1 fruit fly cellular context compared by ENCODE assay signal in the genomic region with DNA sequence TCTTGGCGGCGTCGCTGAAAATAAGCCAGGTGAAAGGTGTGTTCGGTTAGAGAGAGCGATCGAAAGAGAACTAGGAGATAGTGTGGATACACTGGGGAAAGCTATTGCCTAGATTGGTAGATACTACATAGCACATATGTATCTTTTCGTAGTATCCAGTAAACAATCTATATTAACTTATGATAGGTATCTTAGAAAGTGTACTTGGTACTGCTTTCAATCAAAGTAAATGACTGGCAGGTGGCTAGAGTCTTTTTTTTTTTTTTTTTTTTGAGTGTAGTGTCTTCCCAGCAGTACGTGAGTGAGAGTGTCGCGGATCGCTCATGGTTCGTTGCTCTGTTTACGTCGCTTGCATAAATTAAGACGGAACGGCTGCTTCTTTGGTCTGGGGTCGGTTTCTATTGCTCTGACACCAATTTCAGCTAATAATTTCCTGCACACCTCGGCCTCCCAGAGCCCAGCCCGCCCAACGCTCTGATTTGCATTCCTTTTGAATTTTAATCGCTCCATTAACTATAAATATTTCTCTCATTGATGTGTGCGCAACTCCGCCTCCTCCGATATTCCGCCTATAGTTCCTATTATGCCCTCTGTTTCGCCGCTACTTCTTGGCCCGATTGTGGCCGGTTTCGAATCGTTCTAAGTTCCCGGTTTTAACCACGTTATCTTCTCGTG.
TF ChIP-seq lines count a peak whose summit lies in the region.

No protein-coding gene starts in this region.

TF ChIP-seq in whole organism, embryonic, 481 proteins besides CTCF, POLR2A, EP300 and RAD21 (continued from another document):
- TF ChIP-seq CG18764 (GFP tag; optimal IDR thresholded peaks at IDR 0.05; lab: Kevin White, UChicago): peak; percentile 42
- peak in 1 of 2 experiments; percentile 52 for TF ChIP-seq Pdp1 (GFP tag; optimal IDR thresholded peaks at IDR 0.05; lab: Kevin White, UChicago)
- peak; percentile 46 for TF ChIP-seq CG10431 (GFP tag; optimal IDR thresholded peaks at IDR 0.05; lab: Kevin White, UChicago)
- TF ChIP-seq CG8388 (GFP tag; optimal IDR thresholded peaks at IDR 0.05; lab: Kevin White, UChicago): peak; percentile 75
- peak; percentile 61 for TF ChIP-seq fd64A (GFP tag; optimal IDR thresholded peaks at IDR 0.05; lab: Kevin White, UChicago)
- peak; percentile 4 for TF ChIP-seq Lhr (GFP tag; optimal IDR thresholded peaks at IDR 0.05; lab: Kevin White, UChicago)
- TF ChIP-seq CoRest (tag; optimal IDR thresholded peaks at IDR 0.05; lab: Kevin White, UChicago): peak; percentile 51
- TF ChIP-seq Ets65A (GFP tag; lab: Kevin White, UChicago): peak; percentile 6
- TF ChIP-seq esg (GFP tag; conservative IDR thresholded peaks at IDR 0.05; lab: Robert Waterston, UW): peak; percentile 44; the same call in 1 of the 2 replicates
- peak; percentile 74; the same call in 1 of the 4 replicates for TF ChIP-seq chinmo (GFP tag; IDR thresholded peaks at IDR 0.05; lab: Robert Waterston, UW; ENCODE audit: partially characterized antibody)
- TF ChIP-seq az2 (GFP tag; optimal IDR thresholded peaks at IDR 0.05; lab: Kevin White, UChicago): peak; percentile 70
- no peak for TF ChIP-seq inv (GFP tag; IDR thresholded peaks at IDR 0.05; lab: Robert Waterston, UW; ENCODE audit: partially characterized antibody)
- TF ChIP-seq CG7357 (GFP tag; IDR thresholded peaks at IDR 0.05; lab: Robert Waterston, UW): peak; percentile 46; the same call in 1 of the 3 replicates
- TF ChIP-seq bcd (GFP tag; optimal IDR thresholded peaks at IDR 0.05; lab: Kevin White, UChicago): peak; percentile 60
- TF ChIP-seq CG14667 (GFP tag; IDR thresholded peaks at IDR 0.05; lab: Robert Waterston, UW): peak; percentile 50
- 0 out of 2 replicates have a peak, but pooled peaks have one; percentile 7 for TF ChIP-seq CG3847 (GFP tag; IDR thresholded peaks at IDR 0.05; lab: Robert Waterston, UW)
- no peak for TF ChIP-seq CG16813 (GFP tag; IDR thresholded peaks at IDR 0.05; lab: Robert Waterston, UW; ENCODE audit: partially characterized antibody)
- peak; percentile 43 for TF ChIP-seq grau (tag; optimal IDR thresholded peaks at IDR 0.05; lab: Kevin White, UChicago)
- peak; percentile 65 for TF ChIP-seq row (GFP tag; IDR thresholded peaks at IDR 0.05; lab: Robert Waterston, UW)
- TF ChIP-seq Blimp-1 (GFP tag; optimal IDR thresholded peaks at IDR 0.05; lab: Kevin White, UChicago): peak; percentile 92
- TF ChIP-seq Antp (GFP tag; optimal IDR thresholded peaks at IDR 0.05; lab: Kevin White, UChicago): peak; percentile 55
- peak; percentile 69 for TF ChIP-seq CG3407 (GFP tag; optimal IDR thresholded peaks at IDR 0.05; lab: Kevin White, UChicago)
- peak; percentile 72 for TF ChIP-seq nmo (GFP tag; optimal IDR thresholded peaks at IDR 0.05; lab: Kevin White, UChicago)
- no peak for TF ChIP-seq Dref (GFP tag; IDR thresholded peaks at IDR 0.05; lab: Robert Waterston, UW)
- TF ChIP-seq phol (tag; optimal IDR thresholded peaks at IDR 0.05; lab: Kevin White, UChicago): peak; percentile 78
- TF ChIP-seq ase (GFP tag; IDR thresholded peaks at IDR 0.05; lab: Robert Waterston, UW): peak; percentile 42; the same call in 1 of the 3 replicates
- TF ChIP-seq CG5180 (GFP tag; optimal IDR thresholded peaks at IDR 0.05; lab: Kevin White, UChicago): peak; percentile 43
- TF ChIP-seq CG4707 (GFP tag; optimal IDR thresholded peaks at IDR 0.05; lab: Kevin White, UChicago): peak; percentile 29
- TF ChIP-seq CG10274 (GFP tag; optimal IDR thresholded peaks at IDR 0.05; lab: Kevin White, UChicago): no peak
- 0 out of 2 replicates have a peak, but pooled peaks have one; percentile 7 for TF ChIP-seq gt (GFP tag; IDR thresholded peaks at IDR 0.05; lab: Robert Waterston, UW)
- 0 out of 2 replicates have a peak, but pooled peaks have one; percentile 21 for TF ChIP-seq toy (GFP tag; IDR thresholded peaks at IDR 0.05; lab: Robert Waterston, UW)
- no peak for TF ChIP-seq Trl (optimal IDR thresholded peaks at IDR 0.05; lab: Kevin White, UChicago)
- TF ChIP-seq Trl (GFP tag; optimal IDR thresholded peaks at IDR 0.05; lab: Kevin White, UChicago): peak; percentile 44
- TF ChIP-seq CG30431 (GFP tag; optimal IDR thresholded peaks at IDR 0.05; lab: Kevin White, UChicago): peak; percentile 15
- TF ChIP-seq CG4730 (GFP tag; IDR thresholded peaks at IDR 0.05; lab: Robert Waterston, UW): peak; percentile 70
- TF ChIP-seq NFAT (GFP tag; IDR thresholded peaks at IDR 0.05; lab: Robert Waterston, UW): no peak
- peak; percentile 56 for TF ChIP-seq CG10654 (GFP tag; optimal IDR thresholded peaks at IDR 0.05; lab: Kevin White, UChicago)
- TF ChIP-seq ken (GFP tag; IDR thresholded peaks at IDR 0.05; lab: Robert Waterston, UW): peak; percentile 82
- peak; percentile 83 for TF ChIP-seq dmrt99B (tag; optimal IDR thresholded peaks at IDR 0.05; lab: Kevin White, UChicago)
- TF ChIP-seq CG8944 (GFP tag; optimal IDR thresholded peaks at IDR 0.05; lab: Kevin White, UChicago): peak; percentile 32
- TF ChIP-seq CG2129 (GFP tag; IDR thresholded peaks at IDR 0.05; lab: Robert Waterston, UW; ENCODE audit: partially characterized antibody): no peak
- peak; percentile 70 for TF ChIP-seq unpg (GFP tag; optimal IDR thresholded peaks at IDR 0.05; lab: Kevin White, UChicago)
- TF ChIP-seq CkIIα-i1 (GFP tag; IDR thresholded peaks at IDR 0.05; lab: Robert Waterston, UW): no peak
- no peak for TF ChIP-seq CG12769 (tag; optimal IDR thresholded peaks at IDR 0.05; lab: Kevin White, UChicago)
- peak; percentile 80 for TF ChIP-seq CG2678 (tag; optimal IDR thresholded peaks at IDR 0.05; lab: Kevin White, UChicago)
- TF ChIP-seq Ada2b (GFP tag; IDR thresholded peaks at IDR 0.05; lab: Robert Waterston, UW): peak; percentile 42
- no peak for TF ChIP-seq insv (GFP tag; optimal IDR thresholded peaks at IDR 0.05; lab: Kevin White, UChicago)
- TF ChIP-seq CG11723 (GFP tag; optimal IDR thresholded peaks at IDR 0.05; lab: Kevin White, UChicago): peak; percentile 39
- peak; percentile 65 for TF ChIP-seq CG2875 (GFP tag; optimal IDR thresholded peaks at IDR 0.05; lab: Kevin White, UChicago)
- TF ChIP-seq CG1233 (GFP tag; optimal IDR thresholded peaks at IDR 0.05; lab: Kevin White, UChicago): peak; percentile 33
- TF ChIP-seq CG17359 (tag; optimal IDR thresholded peaks at IDR 0.05; lab: Kevin White, UChicago): peak; percentile 79
- TF ChIP-seq CG1602 (GFP tag; optimal IDR thresholded peaks at IDR 0.05; lab: Kevin White, UChicago): peak; percentile 42
- TF ChIP-seq hth (optimal IDR thresholded peaks at IDR 0.05; lab: Kevin White, UChicago): no peak
- no peak for TF ChIP-seq CG10147 (GFP tag; optimal IDR thresholded peaks at IDR 0.05; lab: Kevin White, UChicago)
- TF ChIP-seq B-H2 (GFP tag; optimal IDR thresholded peaks at IDR 0.05; lab: Kevin White, UChicago): no peak
- peak; percentile 21 for TF ChIP-seq CG11398 (GFP tag; optimal IDR thresholded peaks at IDR 0.05; lab: Kevin White, UChicago)
- TF ChIP-seq Ptx1 (GFP tag; IDR thresholded peaks at IDR 0.05; lab: Robert Waterston, UW): peak; percentile 62
- TF ChIP-seq CG6272 (GFP tag; IDR thresholded peaks at IDR 0.05; lab: Robert Waterston, UW): 0 out of 2 replicates have a peak, but pooled peaks have one; percentile 36
- TF ChIP-seq onecut (GFP tag; IDR thresholded peaks at IDR 0.05; lab: Robert Waterston, UW): peak; percentile 34
- TF ChIP-seq z (GFP tag; IDR thresholded peaks at IDR 0.05; lab: Robert Waterston, UW): no peak
- peak; percentile 87 for TF ChIP-seq CG10979 (tag; optimal IDR thresholded peaks at IDR 0.05; lab: Kevin White, UChicago)
- peak; percentile 48 for TF ChIP-seq CG18476 (GFP tag; optimal IDR thresholded peaks at IDR 0.05; lab: Kevin White, UChicago)
- TF ChIP-seq pb (GFP tag; optimal IDR thresholded peaks at IDR 0.05; lab: Kevin White, UChicago): no peak
- TF ChIP-seq CG11695 (GFP tag; IDR thresholded peaks at IDR 0.05; lab: Robert Waterston, UW): peak; percentile 23; the same call in 1 of the 3 replicates
- no peak for TF ChIP-seq sd (tag; optimal IDR thresholded peaks at IDR 0.05; lab: Kevin White, UChicago)
- TF ChIP-seq HLH4C (GFP tag; IDR thresholded peaks at IDR 0.05; lab: Robert Waterston, UW; ENCODE audit: partially characterized antibody): no peak
- peak; percentile 73 for TF ChIP-seq Asciz (GFP tag; optimal IDR thresholded peaks at IDR 0.05; lab: Kevin White, UChicago)
- TF ChIP-seq ewg (GFP tag; optimal IDR thresholded peaks at IDR 0.05; lab: Kevin White, UChicago): peak; percentile 64
- peak in 1 of 2 experiments; percentile 87 for TF ChIP-seq bsh (GFP tag; optimal IDR thresholded peaks at IDR 0.05; lab: Kevin White, UChicago)
- peak; percentile 19 for TF ChIP-seq kah (GFP tag; optimal IDR thresholded peaks at IDR 0.05; lab: Kevin White, UChicago)
- peak; percentile 59; the same call in 2 of the 3 replicates for TF ChIP-seq dysf (GFP tag; IDR thresholded peaks at IDR 0.05; lab: Robert Waterston, UW)
- peak; percentile 25 for TF ChIP-seq CG31388 (GFP tag; optimal IDR thresholded peaks at IDR 0.05; lab: Kevin White, UChicago)
- peak; percentile 35 for TF ChIP-seq Dad (GFP tag; optimal IDR thresholded peaks at IDR 0.05; lab: Kevin White, UChicago)
- no peak for TF ChIP-seq CG13775 (GFP tag; optimal IDR thresholded peaks at IDR 0.05; lab: Kevin White, UChicago)
- peak; percentile 69 for TF ChIP-seq CG7839 (tag; optimal IDR thresholded peaks at IDR 0.05; lab: Kevin White, UChicago)
- TF ChIP-seq CG8281 (tag; optimal IDR thresholded peaks at IDR 0.05; lab: Kevin White, UChicago): peak; percentile 13
- peak; percentile 49 for TF ChIP-seq jumu (GFP tag; optimal IDR thresholded peaks at IDR 0.05; lab: Kevin White, UChicago)
- TF ChIP-seq Sox102F (GFP tag; optimal IDR thresholded peaks at IDR 0.05; lab: Kevin White, UChicago): peak; percentile 75
- TF ChIP-seq dmrt11E (tag; optimal IDR thresholded peaks at IDR 0.05; lab: Kevin White, UChicago): peak; percentile 41
- peak; percentile 23 for TF ChIP-seq CG33213 (GFP tag; optimal IDR thresholded peaks at IDR 0.05; lab: Kevin White, UChicago)
- TF ChIP-seq CG32772 (GFP tag; IDR thresholded peaks at IDR 0.05; lab: Robert Waterston, UW): peak; percentile 48; the same call in 1 of the 2 replicates
- peak; percentile 81 for TF ChIP-seq fd96Cb (tag; optimal IDR thresholded peaks at IDR 0.05; lab: Kevin White, UChicago)
- TF ChIP-seq pum (GFP tag; optimal IDR thresholded peaks at IDR 0.05; lab: Kevin White, UChicago): peak; percentile 73
- no peak for TF ChIP-seq zen2 (GFP tag; IDR thresholded peaks at IDR 0.05; lab: Robert Waterston, UW; ENCODE audit: partially characterized antibody)
- TF ChIP-seq sna (GFP tag; IDR thresholded peaks at IDR 0.05; lab: Robert Waterston, UW; ENCODE audit: partially characterized antibody): no peak
- peak; percentile 57 for TF ChIP-seq Rx (GFP tag; IDR thresholded peaks at IDR 0.05; lab: Robert Waterston, UW)
- peak; percentile 53 for TF ChIP-seq Mes4 (GFP tag; optimal IDR thresholded peaks at IDR 0.05; lab: Kevin White, UChicago)
- no peak for TF ChIP-seq caup (GFP tag; optimal IDR thresholded peaks at IDR 0.05; lab: Kevin White, UChicago; ENCODE audit: severe bottlenecking)
- peak; percentile 73 for TF ChIP-seq sens-2 (GFP tag; IDR thresholded peaks at IDR 0.05; lab: Robert Waterston, UW)
- no peak for TF ChIP-seq tup (GFP tag; optimal IDR thresholded peaks at IDR 0.05; lab: Kevin White, UChicago)
- TF ChIP-seq dati (GFP tag; IDR thresholded peaks at IDR 0.05; lab: Robert Waterston, UW): peak; percentile 44; the same call in 1 of the 2 replicates
- peak; percentile 17; the same call in 1 of the 2 replicates for TF ChIP-seq dimm (GFP tag; IDR thresholded peaks at IDR 0.05; lab: Robert Waterston, UW)
- TF ChIP-seq Sin3A (optimal IDR thresholded peaks at IDR 0.05; lab: Kevin White, UChicago): no peak
